Fruit fly (Drosophila melanogaster) whole organism, embryonic: ENCODE measurements around the gene CG4661.

Experiments
- CG10654 ChIP-seq: fragments of 200-800 bp; sonication (Bioruptor generic); optimal IDR thresholded peaks from 2 replicates; lab custom pipeline; 2016; ENCODE audit warnings: missing biosample characterization, missing genetic modification characterization
- CG12659 ChIP-seq: fragments of 200-800 bp; sonication (Bioruptor generic); optimal IDR thresholded peaks from 3 replicates; lab custom pipeline; 2017; ENCODE audit warnings: mild to moderate bottlenecking, missing biosample characterization, missing genetic modification reagents, missing genetic modification characterization
- CG12942 ChIP-seq: fragments of 200-800 bp; sonication (Bioruptor generic); optimal IDR thresholded peaks from 3 replicates; lab custom pipeline; 2016; ENCODE audit warnings: missing biosample characterization, missing genetic modification characterization
- CG13296 ChIP-seq: fragments of 200-800 bp; sonication (Bioruptor generic); optimal IDR thresholded peaks from 3 replicates; lab custom pipeline; 2018; ENCODE audit warnings: missing biosample characterization, mild to moderate bottlenecking, missing genetic modification characterization
- CG15269 ChIP-seq: fragments of 200-800 bp; sonication (Bioruptor generic); optimal IDR thresholded peaks from 2 replicates; lab custom pipeline; 2018; ENCODE audit warnings: missing biosample characterization, mild to moderate bottlenecking, missing genetic modification characterization, moderate library complexity
- CG15696 ChIP-seq: fragments of 200-800 bp; sonication (Bioruptor generic); optimal IDR thresholded peaks from 2 replicates; lab custom pipeline; 2019; ENCODE audit warnings: missing biosample characterization, mild to moderate bottlenecking, missing genetic modification characterization, moderate library complexity
- CG17385 ChIP-seq: fragments of 200-800 bp; sonication (Bioruptor generic); optimal IDR thresholded peaks from 3 replicates; lab custom pipeline; 2018; ENCODE audit warnings: missing biosample characterization, mild to moderate bottlenecking, missing genetic modification characterization
- CG18011 ChIP-seq: fragments of 200-800 bp; sonication (Bioruptor generic); optimal IDR thresholded peaks from 2 replicates; lab custom pipeline; 2017; ENCODE audit warnings: missing biosample characterization, missing genetic modification characterization, mild to moderate bottlenecking, moderate library complexity, missing genotype
- CG18262 ChIP-seq: fragments of 200-800 bp; optimal IDR thresholded peaks from 3 replicates; lab custom pipeline; 2019; ENCODE audit warnings: missing biosample characterization, mild to moderate bottlenecking, missing genetic modification characterization, moderate library complexity
- CG2120 ChIP-seq: fragments of 200-800 bp; sonication (Bioruptor generic); optimal IDR thresholded peaks from 3 replicates; lab custom pipeline; 2016; ENCODE audit warnings: missing biosample characterization, missing genetic modification characterization
- CG2678 ChIP-seq: fragments of 200-800 bp; sonication (Bioruptor generic); optimal IDR thresholded peaks from 3 replicates; lab custom pipeline; 2019; ENCODE audit warnings: missing biosample characterization, mild to moderate bottlenecking, missing genetic modification characterization, moderate library complexity
- CG31441 ChIP-seq: fragments of 200-800 bp; sonication (Bioruptor generic); IDR thresholded peaks from 2 replicates; pipeline ENCODE4 v1.3.6; 2022; ENCODE audit warnings: missing biosample characterization, missing genetic modification characterization
- CG7556 ChIP-seq: fragments of 200-800 bp; sonication (Bioruptor generic); optimal IDR thresholded peaks from 2 replicates; lab custom pipeline; 2017; ENCODE audit warnings: missing biosample characterization, mild to moderate bottlenecking, missing genetic modification characterization
- CG9817 ChIP-seq: fragments of 200-800 bp; sonication (Bioruptor generic); optimal IDR thresholded peaks from 2 replicates; lab custom pipeline; 2018; ENCODE audit warnings: missing biosample characterization, mild to moderate bottlenecking, missing genetic modification characterization, moderate library complexity
- Chrac-16 ChIP-seq: fragments of 200-800 bp; sonication (Bioruptor generic); optimal IDR thresholded peaks from 3 replicates; lab custom pipeline; 2016; ENCODE audit warnings: missing biosample characterization, missing genetic modification characterization
- D19A ChIP-seq: fragments of 200-800 bp; optimal IDR thresholded peaks from 3 replicates; lab custom pipeline; 2019; ENCODE audit warnings: missing biosample characterization, mild to moderate bottlenecking, missing genetic modification characterization, moderate library complexity
- Dek ChIP-seq: fragments of 200-800 bp; sonication (Bioruptor generic); optimal IDR thresholded peaks from 3 replicates; lab custom pipeline; 2019; ENCODE audit warnings: missing biosample characterization, mild to moderate bottlenecking, missing genetic modification characterization, moderate library complexity
- Eip74EF ChIP-seq, 2 experiments: fragments of 200-800 bp in 1 of 2; fragments of >200 bp in 1 of 2; sonication (Bioruptor generic) in 1 of 2; optimal IDR thresholded peaks; 2 replicates each; lab custom pipeline; 2017 to 2019; ENCODE audit warnings: missing biosample characterization in 2 of 2, missing genetic modification characterization in 2 of 2, mild to moderate bottlenecking in 1 of 2, moderate library complexity in 1 of 2
- Ets97D ChIP-seq: fragments of 200-800 bp; sonication (Bioruptor generic); optimal IDR thresholded peaks from 3 replicates; lab custom pipeline; 2016; ENCODE audit warnings: missing biosample characterization, missing genetic modification characterization
- Fer1 ChIP-seq: fragments of 200-800 bp; sonication (Bioruptor generic); optimal IDR thresholded peaks from 2 replicates; lab custom pipeline; 2017; ENCODE audit warnings: missing biosample characterization, mild to moderate bottlenecking, missing genetic modification characterization
- Hand ChIP-seq: fragments of 200-800 bp; sonication (Bioruptor generic); optimal IDR thresholded peaks from 2 replicates; lab custom pipeline; 2017; ENCODE audit warnings: mild to moderate bottlenecking, missing biosample characterization, missing genetic modification reagents, missing genetic modification characterization
- Hmr ChIP-seq: fragments of 200-800 bp; sonication (Bioruptor generic); optimal IDR thresholded peaks from 3 replicates; lab custom pipeline; 2017; ENCODE audit warnings: mild to moderate bottlenecking, missing biosample characterization, missing genetic modification reagents, missing genetic modification characterization
- Meics ChIP-seq: fragments of 200-800 bp; sonication (Bioruptor generic); optimal IDR thresholded peaks from 2 replicates; lab custom pipeline; 2017; ENCODE audit warnings: missing biosample characterization, mild to moderate bottlenecking, missing genetic modification characterization
- Mes4 ChIP-seq: fragments of 200-800 bp; sonication (Bioruptor generic); optimal IDR thresholded peaks from 2 replicates; lab custom pipeline; 2016; ENCODE audit warnings: missing biosample characterization, missing genetic modification characterization
- Oli ChIP-seq: fragments of 200-800 bp; sonication (Bioruptor generic); optimal IDR thresholded peaks from 2 replicates; lab custom pipeline; 2018; ENCODE audit warnings: missing biosample characterization, mild to moderate bottlenecking, missing genetic modification characterization, moderate library complexity
- PHDP ChIP-seq: fragments of 200-800 bp; sonication (Bioruptor generic); optimal IDR thresholded peaks from 3 replicates; lab custom pipeline; 2018; ENCODE audit warnings: missing biosample characterization, mild to moderate bottlenecking, missing genetic modification characterization, moderate library complexity
- Spps ChIP-seq: fragments of 200-800 bp; sonication (Bioruptor generic); optimal IDR thresholded peaks from 2 replicates; lab custom pipeline; 2018; ENCODE audit warnings: missing biosample characterization, mild to moderate bottlenecking, missing genetic modification characterization
- Trl ChIP-seq, 3 experiments: fragments of >200 bp in 2 of 3; fragments of 200-800 bp in 1 of 3; sonication (Bioruptor generic) in 1 of 3; optimal IDR thresholded peaks; 2 replicates in 1 of 3; 3 replicates in 2 of 3; lab custom pipeline; 2016 to 2017; ENCODE audit warnings: missing biosample characterization in 1 of 3, missing genetic modification characterization in 1 of 3
- croc ChIP-seq: fragments of 200-800 bp; sonication (Bioruptor generic); conservative IDR thresholded peaks from 3 replicates; pipeline ENCODE4 v1.3.6; 2022; ENCODE audit warnings: missing biosample characterization, missing genetic modification characterization
- cwo ChIP-seq: fragments of 200-800 bp; sonication (Bioruptor generic); optimal IDR thresholded peaks from 3 replicates; lab custom pipeline; 2017; ENCODE audit warnings: missing biosample characterization, missing genetic modification characterization, mild to moderate bottlenecking, moderate library complexity, missing genetic modification reagents
- dmrt99B ChIP-seq: fragments of 200-800 bp; sonication (Bioruptor generic); optimal IDR thresholded peaks from 2 replicates; lab custom pipeline; 2018; ENCODE audit warnings: missing biosample characterization, mild to moderate bottlenecking, missing genetic modification characterization, moderate library complexity
- dysf ChIP-seq: fragments of 200-800 bp; sonication (Bioruptor generic); IDR thresholded peaks from 3 replicates; pipeline ENCODE4 v1.3.6; 2022; ENCODE audit warnings: missing biosample characterization, missing genetic modification characterization
- eve ChIP-seq, 2 experiments: fragments of >200 bp; optimal IDR thresholded peaks; 2 replicates each; lab custom pipeline; 2017; ENCODE audit warnings: missing biosample characterization in 2 of 2, missing genetic modification characterization in 2 of 2
- ewg ChIP-seq: fragments of 200-800 bp; sonication (Bioruptor generic); optimal IDR thresholded peaks from 3 replicates; lab custom pipeline; 2017; ENCODE audit warnings: mild to moderate bottlenecking, missing biosample characterization, missing genetic modification reagents, missing genetic modification characterization
- fd96Cb ChIP-seq: fragments of 200-800 bp; sonication (Bioruptor generic); optimal IDR thresholded peaks from 2 replicates; lab custom pipeline; 2018; ENCODE audit warnings: missing biosample characterization, mild to moderate bottlenecking, missing genetic modification characterization, moderate library complexity
- gem ChIP-seq: fragments of 200-800 bp; sonication (Bioruptor generic); optimal IDR thresholded peaks from 2 replicates; lab custom pipeline; 2019; ENCODE audit warnings: missing biosample characterization, mild to moderate bottlenecking, missing genetic modification characterization, moderate library complexity
- lab ChIP-seq: fragments of 200-800 bp; sonication (Bioruptor generic); optimal IDR thresholded peaks from 3 replicates; lab custom pipeline; 2017; ENCODE audit warnings: missing biosample characterization, missing genetic modification characterization, mild to moderate bottlenecking, moderate library complexity, missing genetic modification reagents
- lilli ChIP-seq: fragments of 200-800 bp; sonication (Bioruptor generic); optimal IDR thresholded peaks from 3 replicates; lab custom pipeline; 2016; ENCODE audit warnings: missing biosample characterization, missing genetic modification characterization
- luna ChIP-seq: fragments of 200-800 bp; sonication (Bioruptor generic); optimal IDR thresholded peaks from 2 replicates; lab custom pipeline; 2016; ENCODE audit warnings: missing biosample characterization, missing genetic modification characterization
- scrt ChIP-seq: fragments of 200-800 bp; sonication (Bioruptor generic); optimal IDR thresholded peaks from 2 replicates; lab custom pipeline; 2018; ENCODE audit warnings: missing biosample characterization, mild to moderate bottlenecking, missing genetic modification characterization, moderate library complexity
- sug ChIP-seq: fragments of 200-800 bp; optimal IDR thresholded peaks from 2 replicates; lab custom pipeline; 2019; ENCODE audit warnings: missing biosample characterization, mild to moderate bottlenecking, missing genetic modification characterization, moderate library complexity

CG4661 gene

DNA sequence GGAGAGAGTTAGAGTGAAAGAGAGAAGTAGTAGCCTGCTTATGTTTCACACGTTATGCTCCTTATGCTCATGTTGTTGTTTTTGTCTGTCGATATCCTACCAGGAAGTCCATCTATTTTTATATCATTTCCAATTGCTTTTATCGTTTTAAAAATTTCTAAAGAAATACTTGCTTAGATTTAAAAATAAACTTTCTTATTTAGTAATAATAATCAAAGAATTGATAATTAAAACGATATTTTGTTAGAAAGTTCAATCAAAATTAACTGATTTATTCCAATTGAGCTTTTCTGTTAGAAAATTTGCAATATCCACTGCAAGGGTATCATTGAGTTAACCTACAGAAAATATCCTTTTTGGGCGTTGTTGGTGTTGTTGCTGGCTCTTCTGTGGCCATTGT is 12.3 kb upstream of the CG4661 start (continued):
- TF ChIP-seq eve (GFP tag; optimal IDR thresholded peaks at IDR 0.05; lab: Kevin White, UChicago) (no peak), CG7556 (GFP tag; lab: Kevin White, UChicago) (peak; percentile 45), Oli (peak; percentile 5), Mes4 (GFP tag; lab: Kevin White, UChicago) (no peak), D19A (tag; lab: Kevin White, UChicago) (peak; percentile 83), dysf (GFP tag; lab: Robert Waterston, UW) (peak; percentile 44; the same call in 2 of the 3 replicates), Meics (GFP tag; lab: Kevin White, UChicago) (peak; percentile 47), Hmr (peak; percentile 29), CG15696 (tag; lab: Kevin White, UChicago) (no peak), dmrt99B (peak; percentile 53), CG15269 (peak; percentile 27), cwo (GFP tag; lab: Kevin White, UChicago) (peak; percentile 22), CG13296 (GFP tag; lab: Kevin White, UChicago) (peak; percentile 41), Ets97D (GFP tag; lab: Kevin White, UChicago) (no peak), CG17385 (no peak), ewg (GFP tag; lab: Kevin White, UChicago) (peak; percentile 51), lilli (GFP tag; lab: Kevin White, UChicago) (no peak), CG10654 (GFP tag; lab: Kevin White, UChicago) (no peak), Eip74EF (GFP tag; optimal IDR thresholded peaks at IDR 0.05; lab: Kevin White, UChicago) (no peak), Dek (tag; lab: Kevin White, UChicago) (peak; percentile 6), fd96Cb (tag; lab: Kevin White, UChicago) (no peak), Fer1 (GFP tag; lab: Kevin White, UChicago) (peak; percentile 65), PHDP (tag; lab: Kevin White, UChicago) (peak; percentile 10), Trl (optimal IDR thresholded peaks at IDR 0.05; lab: Kevin White, UChicago) (peak in 1 of 2 experiments; percentile 51), Trl (GFP tag; optimal IDR thresholded peaks at IDR 0.05; lab: Kevin White, UChicago) (no peak), CG2120 (GFP tag; lab: Kevin White, UChicago) (peak; percentile 15), Hand (GFP tag; lab: Kevin White, UChicago) (peak; percentile 22), luna (GFP tag; lab: Kevin White, UChicago) (no peak), CG31441 (0 out of 2 replicates have a peak, but pooled peaks have one; percentile 17), croc (GFP tag; lab: Robert Waterston, UW) (no peak), scrt (peak; percentile 14), lab (GFP tag; lab: Kevin White, UChicago) (peak; percentile 38), CG9817 (tag; lab: Kevin White, UChicago) (no peak), Chrac-16 (GFP tag; lab: Kevin White, UChicago) (no peak), CG12659 (GFP tag; lab: Kevin White, UChicago) (peak; percentile 8), CG18262 (tag; lab: Kevin White, UChicago) (peak; percentile 1), CG18011 (GFP tag; lab: Kevin White, UChicago) (no peak), CG2678 (tag; lab: Kevin White, UChicago) (peak; percentile 67), Spps (tag; lab: Kevin White, UChicago) (no peak), sug (tag; lab: Kevin White, UChicago) (peak; percentile 4), gem (tag; lab: Kevin White, UChicago) (peak; percentile 56), CG12942 (no peak)
